Worm (Caenorhabditis elegans) whole organism, midembryonic: ENCODE measurements around the gene F10C2.4.

Experiments used
- flt-1 ChIP-seq: fragments of 200-800 bp; sonication (Bioruptor generic); IDR thresholded peaks from 2 replicates; pipeline ENCODE4 v1.3.6; 2022; ENCODE audit warnings: missing genetic modification characterization, missing compliant biosample characterization
- klf-2 ChIP-seq: fragments of 200-800 bp; sonication (Bioruptor generic); conservative IDR thresholded peaks from 2 replicates; pipeline ENCODE4 v1.3.6; 2022; ENCODE audit warnings: missing genetic modification reagents, missing genetic modification characterization, missing compliant biosample characterization
- ztf-29 ChIP-seq: fragments of 200-800 bp; sonication (Bioruptor generic); IDR thresholded peaks from 2 replicates; pipeline ENCODE4 v1.3.6; 2022; ENCODE audit warnings: missing genetic modification reagents, missing genetic modification characterization, missing compliant biosample characterization

DNA sequence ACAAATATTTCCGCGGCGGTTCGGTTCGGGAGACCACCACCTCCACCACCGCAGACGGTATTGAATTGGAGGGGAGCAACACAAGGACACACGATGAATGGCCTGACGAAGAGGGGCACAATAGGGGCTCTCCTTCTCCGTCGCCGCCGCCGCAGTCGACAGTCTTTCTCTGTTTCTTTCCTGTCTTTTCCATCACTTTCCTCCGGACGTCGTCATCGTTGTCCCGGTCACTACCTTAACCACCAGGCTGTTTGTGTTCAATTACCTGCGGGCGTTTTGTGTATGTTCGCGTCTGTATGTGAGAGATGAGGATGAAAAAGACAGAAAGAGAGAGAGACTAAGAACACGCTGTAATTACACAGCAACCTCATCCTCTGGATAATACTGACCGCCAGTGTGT is 1.6 kb upstream of the F10C2.4 start:
- TF ChIP-seq klf-2 (GFP tag; lab: Robert Waterston, UW) (no peak), flt-1 (GFP tag; lab: Robert Waterston, UW) (no peak), ztf-29 (GFP tag; lab: Robert Waterston, UW) (no peak)
